Worm (Caenorhabditis elegans) whole organism, L4 larva: ENCODE results near the gene Y39B6A.34.
"Not testable (repeated sequence)": the region's sequence is repeated elsewhere in the genome, so short reads cannot be mapped to it uniquely, and the experiment has no call there.

Experiments
- F26F4.8 ChIP-seq: fragments of 200-800 bp; sonication (Bioruptor generic); conservative IDR thresholded peaks from 2 replicates; pipeline ENCODE4 v1.3.6; 2022; ENCODE audit warnings: missing genetic modification characterization, missing compliant biosample characterization
- F44E2.7 ChIP-seq: fragments of 200-800 bp; sonication (Bioruptor generic); IDR thresholded peaks from 2 replicates; pipeline ENCODE4 v2.1.2; 2022; ENCODE audit warnings: missing genetic modification characterization, missing compliant biosample characterization
- aha-1 ChIP-seq: fragments of 150-350 bp; peaks from one replicate; lab custom pipeline; 2014; ENCODE audit warnings: missing biosample characterization, missing genetic modification characterization
- ceh-28 ChIP-seq: fragments of 150-350 bp; optimal IDR thresholded peaks from 2 replicates; lab custom pipeline; 2014; ENCODE audit warnings: missing biosample characterization, missing genetic modification reagents, missing genetic modification characterization
- ceh-32 ChIP-seq: sonication (generic microtip); optimal IDR thresholded peaks from 2 replicates; lab custom pipeline; 2016; ENCODE audit warnings: mild to moderate bottlenecking, missing genetic modification characterization, missing compliant biosample characterization; ENCODE audit not compliant: poor library complexity
- dmd-6 ChIP-seq: fragments of 200-800 bp; sonication (Bioruptor generic); IDR thresholded peaks from 2 replicates; pipeline ENCODE4 v1.3.6; 2022; ENCODE audit warnings: missing genetic modification reagents, missing genetic modification characterization, missing compliant biosample characterization
- duxl-1 ChIP-seq: sonication (generic microtip); optimal IDR thresholded peaks from 2 replicates; lab custom pipeline; 2016; ENCODE audit warnings: mild to moderate bottlenecking, missing genetic modification characterization, moderate library complexity, missing compliant biosample characterization; ENCODE audit not compliant: poor library complexity
- egl-43 ChIP-seq: fragments of 200-800 bp; sonication (Bioruptor generic); IDR thresholded peaks from 2 replicates; pipeline ENCODE4 v1.3.6; 2022; ENCODE audit warnings: missing genetic modification reagents, missing genetic modification characterization, missing compliant biosample characterization
- gei-8 ChIP-seq: fragments of 200-800 bp; sonication (Bioruptor generic); optimal IDR thresholded peaks from 2 replicates; lab custom pipeline; 2018; ENCODE audit warnings: mild to moderate bottlenecking, missing genetic modification characterization, missing compliant biosample characterization
- lin-38 ChIP-seq: fragments of 200-800 bp; sonication (Bioruptor generic); IDR thresholded peaks from 2 replicates; pipeline ENCODE4 v1.3.6; 2022; ENCODE audit warnings: missing genetic modification reagents, missing genetic modification characterization, missing compliant biosample characterization
- lsy-2 ChIP-seq, 2 experiments: fragments of 150-350 bp in 1 of 2; sonication (generic microtip) in 1 of 2; optimal IDR thresholded peaks; 2 replicates each; lab custom pipeline; 2014 to 2017; ENCODE audit warnings: missing biosample characterization in 2 of 2, missing genetic modification characterization in 2 of 2
- mdl-1 ChIP-seq, 2 experiments: fragments of 150-350 bp in 1 of 2; sonication (generic microtip) in 1 of 2; optimal IDR thresholded peaks; 2 replicates each; lab custom pipeline; 2014 to 2017; ENCODE audit warnings: missing biosample characterization in 2 of 2, missing genetic modification characterization in 2 of 2
- mxl-3 ChIP-seq: fragments of 200-800 bp; sonication (Bioruptor generic); optimal IDR thresholded peaks from 2 replicates; lab custom pipeline; 2018; ENCODE audit warnings: mild to moderate bottlenecking, missing genetic modification characterization, missing compliant biosample characterization
- nhr-10 ChIP-seq: fragments of 150-350 bp; optimal IDR thresholded peaks from 2 replicates; lab custom pipeline; 2014; ENCODE audit warnings: missing biosample characterization, missing genetic modification characterization
- nhr-102 ChIP-seq: sonication (generic microtip); optimal IDR thresholded peaks from 2 replicates; lab custom pipeline; 2016; ENCODE audit warnings: mild to moderate bottlenecking, missing genetic modification characterization, moderate library complexity, missing compliant biosample characterization
- php-3 ChIP-seq: fragments of 200-800 bp; sonication (Bioruptor generic); IDR thresholded peaks from 2 replicates; pipeline ENCODE4 v1.3.6; 2022; ENCODE audit warnings: missing genetic modification reagents, missing genetic modification characterization, missing compliant biosample characterization
- pqm-1 ChIP-seq: sonication (generic microtip); optimal IDR thresholded peaks from 2 replicates; lab custom pipeline; 2017; ENCODE audit warnings: missing biosample characterization, missing genetic modification characterization
- saeg-2 ChIP-seq: fragments of 200-800 bp; sonication (Bioruptor generic); IDR thresholded peaks from 2 replicates; pipeline ENCODE4 v1.3.6; 2022; ENCODE audit warnings: missing genetic modification reagents, missing genetic modification characterization, missing compliant biosample characterization
- set-16 ChIP-seq: fragments of 200-800 bp; sonication (Bioruptor generic); IDR thresholded peaks from 2 replicates; pipeline ENCODE4 v1.3.6; 2022; ENCODE audit warnings: missing genetic modification reagents, missing genetic modification characterization, missing compliant biosample characterization
- snpc-4 ChIP-seq: fragments of 150-350 bp; optimal IDR thresholded peaks from 2 replicates; lab custom pipeline; 2014; ENCODE audit warnings: missing biosample characterization, missing genetic modification characterization
- tra-1 ChIP-seq: fragments of 200-800 bp; sonication (Bioruptor generic); IDR thresholded peaks from 2 replicates; pipeline ENCODE4 v1.3.6; 2022; ENCODE audit warnings: missing genetic modification reagents, missing genetic modification characterization, missing compliant biosample characterization
- unc-39 ChIP-seq: sonication (generic microtip); optimal IDR thresholded peaks from 2 replicates; lab custom pipeline; 2017; ENCODE audit warnings: missing biosample characterization, missing genetic modification characterization
- unc-62 ChIP-seq, 3 experiments: fragments of 150-350 bp in 1 of 3; sonication (generic microtip); optimal IDR thresholded peaks in 2 of 3; peaks in 1 of 3; 1 replicate in 1 of 3; 2 replicates in 2 of 3; lab custom pipeline; 2014 to 2017; ENCODE audit warnings: missing biosample characterization in 3 of 3, missing genetic modification characterization in 3 of 3, missing genetic modification reagents in 3 of 3, missing genotype in 1 of 3
- zag-1 ChIP-seq: fragments of 150-350 bp; optimal IDR thresholded peaks from 2 replicates; lab custom pipeline; 2014; ENCODE audit warnings: missing biosample characterization, missing genetic modification characterization
- zip-11 ChIP-seq: fragments of 200-800 bp; sonication (Bioruptor generic); IDR thresholded peaks from 2 replicates; pipeline ENCODE4 v1.3.6; 2022; ENCODE audit warnings: missing genetic modification characterization, missing compliant biosample characterization

Y39B6A.34 gene

ce11 chrV:19014273-19014672 lies 13.5 kb downstream of the Y39B6A.34 start, which contains the start of gene Y39B6A.30:
Gene Y39B6A.30 (plus strand): TSS chrV:19014573.
- not testable (repeated sequence) for TF ChIP-seq tra-1; zag-1 (tag; lab: Kevin White, UChicago); dmd-6 (GFP tag; lab: Robert Waterston, UW)

ce11 chrV:19014940-19015339 lies 14.1 kb downstream of the Y39B6A.34 start:
- TF ChIP-seq ceh-28 (tag; lab: Kevin White, UChicago) = peak; percentile 65

ce11 chrV:19019239-19019638 lies 18.4 kb downstream of the Y39B6A.34 start:
- TF ChIP-seq nhr-102 (tag; lab: Kevin White, UChicago) (no peak), ceh-28 (tag; lab: Kevin White, UChicago) (peak; percentile 85), aha-1 (tag; lab: Kevin White, UChicago) (peak; percentile 68)

- TF ChIP-seq duxl-1 (tag; lab: Kevin White, UChicago) (no peak), mdl-1 (tag; optimal IDR thresholded peaks at IDR 0.05; lab: Kevin White, UChicago) (no peak), lsy-2 (tag; optimal IDR thresholded peaks at IDR 0.05; lab: Kevin White, UChicago) (no peak), egl-43 (GFP tag; lab: Robert Waterston, UW) (no peak), F26F4.8 (GFP tag; lab: Robert Waterston, UW) (no peak), zip-11 (GFP tag; lab: Robert Waterston, UW) (no peak), gei-8 (GFP tag; lab: Kevin White, UChicago) (no peak), ceh-28 (tag; lab: Kevin White, UChicago) (no peak), lin-38 (GFP tag; lab: Robert Waterston, UW) (no peak), ceh-32 (tag; lab: Kevin White, UChicago) (no peak), nhr-10 (tag; lab: Kevin White, UChicago) (no peak), F44E2.7 (GFP tag; lab: Robert Waterston, UW) (no peak), unc-39 (no peak), php-3 (GFP tag; lab: Robert Waterston, UW) (no peak), snpc-4 (tag; lab: Kevin White, UChicago) (no peak), pqm-1 (no peak), zag-1 (tag; lab: Kevin White, UChicago) (no peak)
These were observed 23.9 kb downstream of the Y39B6A.34 start, which contains the start of gene Y39B6A.29 for ce11 chrV:19024683-19025082. Gene Y39B6A.29 (minus strand): TSS chrV:19024783.

- TF ChIP-seq unc-62 (GFP tag; optimal IDR thresholded peaks at IDR 0.05 in 1 of 2; lab: Kevin White, UChicago) (peak in 1 of 2 experiments; percentile 56), unc-62 (tag; optimal IDR thresholded peaks at IDR 0.05; lab: Kevin White, UChicago) (no peak), saeg-2 (no peak)
These were observed 25.3 kb downstream of the Y39B6A.34 start, which contains the start of gene Y39B6A.25 for ce11 chrV:19026163-19026562. Gene Y39B6A.25 (plus strand): TSS chrV:19026463.

ce11 chrV:19027338-19027737 lies 26.5 kb downstream of the Y39B6A.34 start:
- TF ChIP-seq aha-1 (tag; lab: Kevin White, UChicago) (peak; percentile 45), gei-8 (GFP tag; lab: Kevin White, UChicago) (no peak), set-16 (GFP tag; lab: Robert Waterston, UW) (no peak), ceh-28 (tag; lab: Kevin White, UChicago) (peak; percentile 97)

ce11 chrV:19031456-19031855 lies 30.6 kb downstream of the Y39B6A.34 start, which contains the start of gene Y39B6A.27:
Gene Y39B6A.27 (plus strand): TSS chrV:19031756.
- no peak for TF ChIP-seq mxl-3 (GFP tag; lab: Kevin White, UChicago)

- no peak for TF ChIP-seq duxl-1 (tag; lab: Kevin White, UChicago)
- peak; percentile 81 for TF ChIP-seq ceh-28 (tag; lab: Kevin White, UChicago)
These were observed 35.2 kb downstream of the Y39B6A.34 start for ce11 chrV:19036061-19036460.
